Worm (Caenorhabditis elegans) whole organism, midembryonic: ENCODE measurements around the gene tag-243.

Experiments
- T22C8.4 ChIP-seq: fragments of 200-800 bp; sonication (Bioruptor generic); IDR thresholded peaks from 2 replicates; pipeline ENCODE4 v1.3.6; 2022; ENCODE audit warnings: missing genetic modification characterization, missing compliant biosample characterization
- klf-2 ChIP-seq: fragments of 200-800 bp; sonication (Bioruptor generic); conservative IDR thresholded peaks from 2 replicates; pipeline ENCODE4 v1.3.6; 2022; ENCODE audit warnings: missing genetic modification reagents, missing genetic modification characterization, missing compliant biosample characterization

ce11 chrIII:4697819-4698218, 9.6 kb upstream of the tag-243 start, which contains the start of gene dnj-18:
- TF ChIP-seq klf-2 (GFP tag; lab: Robert Waterston, UW) (no peak), T22C8.4 (no peak)
